Worm (Caenorhabditis elegans) whole organism, young adult: ENCODE results near the gene F53H4.2.

Experiments
- B0019.2 ChIP-seq: fragments of 200-800 bp; sonication (Bioruptor generic); conservative IDR thresholded peaks from 2 replicates; pipeline ENCODE4 v1.3.6; 2022; ENCODE audit warnings: missing genetic modification reagents, missing genetic modification characterization, missing compliant biosample characterization
- D2030.7 ChIP-seq: fragments of 200-800 bp; sonication (Bioruptor generic); IDR thresholded peaks from 2 replicates; pipeline ENCODE4 v1.3.6; 2022; ENCODE audit warnings: missing genetic modification reagents, missing genetic modification characterization, missing compliant biosample characterization
- F37B4.10 ChIP-seq: fragments of 200-800 bp; sonication (Bioruptor generic); IDR thresholded peaks from 2 replicates; pipeline ENCODE4 v1.3.6; 2022; ENCODE audit warnings: missing genetic modification characterization, missing compliant biosample characterization
- F39B2.1 ChIP-seq: fragments of 200-800 bp; sonication (Bioruptor generic); IDR thresholded peaks from 2 replicates; pipeline ENCODE4 v1.3.6; 2022; ENCODE audit warnings: missing genetic modification reagents, missing genetic modification characterization, missing compliant biosample characterization
- F49E8.2 ChIP-seq: sonication (generic microtip); optimal IDR thresholded peaks from 3 replicates; lab custom pipeline; 2017; ENCODE audit warnings: missing genetic modification characterization, mild to moderate bottlenecking, missing compliant biosample characterization, antibody characterized with exemption, moderate library complexity; ENCODE audit not compliant: insufficient read depth
- F57A8.1 ChIP-seq: fragments of 200-800 bp; sonication (Bioruptor generic); optimal IDR thresholded peaks from 2 replicates; lab custom pipeline; 2018; ENCODE audit warnings: mild to moderate bottlenecking, missing genetic modification characterization, moderate library complexity, missing compliant biosample characterization
- F57C9.4 ChIP-seq: sonication (generic microtip); optimal IDR thresholded peaks from 2 replicates; lab custom pipeline; 2017; ENCODE audit warnings: mild to moderate bottlenecking, missing genetic modification characterization, missing compliant biosample characterization
- K11D2.4 ChIP-seq: fragments of 200-800 bp; sonication (Bioruptor generic); IDR thresholded peaks from 2 replicates; pipeline ENCODE4 v1.3.6; 2022; ENCODE audit warnings: missing genetic modification reagents, missing genetic modification characterization, missing compliant biosample characterization
- Y67H2A.10 ChIP-seq: fragments of 200-800 bp; sonication (Bioruptor generic); conservative IDR thresholded peaks from 2 replicates; pipeline ENCODE4 v1.3.6; 2022; ENCODE audit warnings: missing genetic modification reagents, missing genetic modification characterization, missing compliant biosample characterization
- Y79H2A.3 ChIP-seq: fragments of 200-800 bp; sonication (Bioruptor generic); conservative IDR thresholded peaks from 2 replicates; pipeline ENCODE4 v1.3.6; 2022; ENCODE audit warnings: missing genetic modification reagents, missing genetic modification characterization, missing compliant biosample characterization
- ama-1 ChIP-seq, 3 experiments: fragments of 150-350 bp in 1 of 3; sonication (generic microtip) in 2 of 3; optimal IDR thresholded peaks; 2 replicates each; lab custom pipeline; 2014 to 2018; ENCODE audit warnings: missing biosample characterization in 2 of 3, missing genetic modification characterization in 2 of 3, missing genetic modification reagents in 2 of 3
- athp-1 ChIP-seq: sonication (generic microtip); optimal IDR thresholded peaks from 2 replicates; lab custom pipeline; 2017; ENCODE audit warnings: mild to moderate bottlenecking, missing genetic modification characterization, missing compliant biosample characterization
- cebp-1 ChIP-seq, 2 experiments: fragments of 200-800 bp in 1 of 2; sonication (Bioruptor generic) in 1 of 2; sonication (generic microtip) in 1 of 2; IDR thresholded peaks in 1 of 2; optimal IDR thresholded peaks in 1 of 2; 2 replicates each; pipeline versions ENCODE4 v1.3.6 to Lab custom; 2017 to 2022; ENCODE audit warnings: missing compliant biosample characterization in 2 of 2, missing genetic modification characterization in 2 of 2, mild to moderate bottlenecking in 1 of 2, missing genetic modification reagents in 1 of 2, moderate library complexity in 1 of 2
- ceh-40 ChIP-seq: fragments of 200-800 bp; sonication (Bioruptor generic); IDR thresholded peaks from 2 replicates; pipeline ENCODE4 v1.3.6; 2022; ENCODE audit warnings: missing genetic modification characterization, missing compliant biosample characterization
- dpff-1 ChIP-seq: sonication (generic microtip); optimal IDR thresholded peaks from 2 replicates; lab custom pipeline; 2017; ENCODE audit warnings: mild to moderate bottlenecking, missing genetic modification characterization, missing compliant biosample characterization
- egl-18 ChIP-seq: fragments of 200-800 bp; sonication (Bioruptor generic); IDR thresholded peaks from 2 replicates; pipeline ENCODE4 v1.3.6; 2022; ENCODE audit warnings: missing genetic modification reagents, missing genetic modification characterization, missing compliant biosample characterization
- egrh-3 ChIP-seq: fragments of 200-800 bp; sonication (Bioruptor generic); IDR thresholded peaks from 2 replicates; pipeline ENCODE4 v1.3.6; 2022; ENCODE audit warnings: missing genetic modification reagents, missing genetic modification characterization, missing compliant biosample characterization
- fkh-3 ChIP-seq: sonication (generic microtip); optimal IDR thresholded peaks from 2 replicates; lab custom pipeline; 2016; ENCODE audit warnings: mild to moderate bottlenecking, missing genetic modification characterization, missing compliant biosample characterization
- him-1 ChIP-seq: sonication (generic microtip); optimal IDR thresholded peaks from 2 replicates; lab custom pipeline; 2016; ENCODE audit warnings: missing genotype, missing genetic modification reagents, missing genetic modification characterization, missing compliant biosample characterization
- hrde-1 ChIP-seq: sonication (generic microtip); optimal IDR thresholded peaks from 2 replicates; lab custom pipeline; 2016; ENCODE audit warnings: missing genetic modification characterization, mild to moderate bottlenecking, missing compliant biosample characterization, moderate library complexity, missing genotype, missing genetic modification reagents, borderline replicate concordance
- hsf-1 ChIP-seq: fragments of 200-800 bp; sonication (Bioruptor generic); IDR thresholded peaks from 2 replicates; pipeline ENCODE4 v1.3.6; 2022; ENCODE audit warnings: missing genetic modification reagents, missing genetic modification characterization, missing compliant biosample characterization
- let-607 ChIP-seq, 2 experiments: fragments of 200-800 bp in 1 of 2; sonication (Bioruptor generic) in 1 of 2; sonication (generic microtip) in 1 of 2; optimal IDR thresholded peaks; 2 replicates each; lab custom pipeline; 2016 to 2018; ENCODE audit warnings: mild to moderate bottlenecking in 2 of 2, missing compliant biosample characterization in 2 of 2, missing genetic modification characterization in 2 of 2, moderate library complexity in 2 of 2, missing genotype in 1 of 2
- lin-35 ChIP-seq, 3 experiments: fragments of 150-350 bp in 2 of 3; sonication (generic microtip) in 1 of 3; optimal IDR thresholded peaks; 2 replicates each; lab custom pipeline; 2014 to 2018; ENCODE audit warnings: missing biosample characterization in 3 of 3, missing genetic modification characterization in 3 of 3, missing genetic modification reagents in 3 of 3
- madf-10 ChIP-seq: sonication (generic microtip); optimal IDR thresholded peaks from 2 replicates; lab custom pipeline; 2016; ENCODE audit warnings: mild to moderate bottlenecking, missing genetic modification characterization, missing compliant biosample characterization
- madf-8 ChIP-seq: fragments of 200-800 bp; sonication (Bioruptor generic); conservative IDR thresholded peaks from 2 replicates; pipeline ENCODE4 v1.3.6; 2022; ENCODE audit warnings: missing genetic modification reagents, missing genetic modification characterization, missing compliant biosample characterization
- mcd-1 ChIP-seq: fragments of 200-800 bp; sonication (Bioruptor generic); IDR thresholded peaks from 2 replicates; pipeline ENCODE4 v1.3.6; 2022; ENCODE audit warnings: missing genetic modification reagents, missing genetic modification characterization, missing compliant biosample characterization
- mel-28 ChIP-seq: sonication (generic microtip); optimal IDR thresholded peaks from 2 replicates; lab custom pipeline; 2016; ENCODE audit warnings: borderline replicate concordance, mild to moderate bottlenecking, missing genetic modification characterization, missing compliant biosample characterization
- mes-4 ChIP-seq: sonication (generic microtip); optimal IDR thresholded peaks from 2 replicates; lab custom pipeline; 2016; ENCODE audit warnings: missing genotype, missing genetic modification characterization, missing compliant biosample characterization
- nfya-1 ChIP-seq: sonication (generic microtip); optimal IDR thresholded peaks from 2 replicates; lab custom pipeline; 2017; ENCODE audit warnings: antibody characterized with exemption, missing compliant biosample characterization, missing genetic modification characterization, borderline replicate concordance; ENCODE audit not compliant: insufficient read depth
- nfya-2 ChIP-seq: fragments of 200-800 bp; sonication (Bioruptor generic); IDR thresholded peaks from 2 replicates; pipeline ENCODE4 v1.3.6; 2022; ENCODE audit warnings: missing genetic modification reagents, missing genetic modification characterization, missing compliant biosample characterization
- nhr-80 ChIP-seq: sonication (generic microtip); optimal IDR thresholded peaks from 2 replicates; lab custom pipeline; 2016; ENCODE audit warnings: missing genetic modification characterization, missing compliant biosample characterization
- rcor-1 ChIP-seq: fragments of 200-800 bp; sonication (Bioruptor generic); IDR thresholded peaks from 2 replicates; pipeline ENCODE4 v1.3.6; 2022; ENCODE audit warnings: missing genetic modification reagents, missing genetic modification characterization, missing compliant biosample characterization
- rec-8 ChIP-seq, 2 experiments: sonication (generic microtip); optimal IDR thresholded peaks; 2 replicates each; lab custom pipeline; 2016; ENCODE audit warnings: mild to moderate bottlenecking in 2 of 2, missing genetic modification characterization in 2 of 2, missing genetic modification reagents in 2 of 2, missing genotype in 2 of 2, missing biosample characterization in 1 of 2, missing compliant biosample characterization in 1 of 2, moderate library complexity in 1 of 2
- rpc-1 ChIP-seq, 2 experiments: fragments of 150-350 bp in 1 of 2; sonication (generic microtip) in 1 of 2; optimal IDR thresholded peaks; 2 replicates each; lab custom pipeline; 2014 to 2018; ENCODE audit warnings: missing biosample characterization in 1 of 2, missing genetic modification characterization in 1 of 2, missing genetic modification reagents in 1 of 2, missing genotype in 1 of 2
- sea-2 ChIP-seq: fragments of 200-800 bp; sonication (Bioruptor generic); IDR thresholded peaks from 2 replicates; pipeline ENCODE4 v1.3.6; 2022; ENCODE audit warnings: missing genetic modification characterization, missing compliant biosample characterization
- snpc-1.3 ChIP-seq: sonication (generic microtip); optimal IDR thresholded peaks from 2 replicates; lab custom pipeline; 2017; ENCODE audit warnings: missing genetic modification characterization, mild to moderate bottlenecking, missing compliant biosample characterization, antibody characterized with exemption, moderate library complexity, missing genotype, missing genetic modification reagents; ENCODE audit not compliant: insufficient read depth
- snpc-3.4 ChIP-seq: sonication (generic microtip); optimal IDR thresholded peaks from 2 replicates; lab custom pipeline; 2017; ENCODE audit warnings: missing genetic modification characterization, mild to moderate bottlenecking, missing compliant biosample characterization, antibody characterized with exemption, moderate library complexity, missing genotype, missing genetic modification reagents
- tbp1 ChIP-seq: fragments of 200-800 bp; sonication (Bioruptor generic); optimal IDR thresholded peaks from 2 replicates; lab custom pipeline; 2018; ENCODE audit warnings: mild to moderate bottlenecking, missing genetic modification characterization, missing compliant biosample characterization
- unc-130 ChIP-seq: sonication (generic microtip); optimal IDR thresholded peaks from 2 replicates; lab custom pipeline; 2016; ENCODE audit warnings: missing genetic modification reagents, missing genetic modification characterization, missing compliant biosample characterization
- unc-62 ChIP-seq: fragments of 150-350 bp; optimal IDR thresholded peaks from 2 replicates; lab custom pipeline; 2014; ENCODE audit warnings: missing biosample characterization, missing genetic modification reagents, missing genetic modification characterization
- xnd-1 ChIP-seq: sonication (generic microtip); optimal IDR thresholded peaks from 2 replicates; lab custom pipeline; 2016; ENCODE audit warnings: missing genotype, missing genetic modification reagents, missing genetic modification characterization, missing compliant biosample characterization
- zfh-2 ChIP-seq: fragments of 200-800 bp; sonication (Bioruptor generic); conservative IDR thresholded peaks from 2 replicates; pipeline ENCODE4 v1.3.6; 2022; ENCODE audit warnings: missing genetic modification reagents, missing genetic modification characterization, missing compliant biosample characterization
- ztf-22 ChIP-seq: fragments of 200-800 bp; sonication (Bioruptor generic); optimal IDR thresholded peaks from 2 replicates; lab custom pipeline; 2018; ENCODE audit warnings: mild to moderate bottlenecking, missing genetic modification characterization, moderate library complexity, missing compliant biosample characterization
- ztf-25 ChIP-seq: fragments of 200-800 bp; sonication (Bioruptor generic); IDR thresholded peaks from 2 replicates; pipeline ENCODE4 v1.3.6; 2022; ENCODE audit warnings: missing genetic modification reagents, missing genetic modification characterization, missing compliant biosample characterization
- ztf-28 ChIP-seq: fragments of 200-800 bp; sonication (Bioruptor generic); IDR thresholded peaks from 2 replicates; pipeline ENCODE4 v1.3.6; 2022; ENCODE audit warnings: missing genetic modification reagents, missing genetic modification characterization, missing compliant biosample characterization

The F53H4.2 gene

ce11 chrX:15865868-15866555 lies 9.1 kb downstream of the F53H4.2 start, which contains the start of the genes csb-1 and F53H4.4 (continued):
- no peak for TF ChIP-seq D2030.7 (GFP tag; lab: Robert Waterston, UW)
- no peak for TF ChIP-seq madf-8 (GFP tag; lab: Robert Waterston, UW)
- TF ChIP-seq sea-2 (GFP tag; lab: Robert Waterston, UW), result no peak
- TF ChIP-seq xnd-1, result no peak
- TF ChIP-seq him-1 (tag; lab: Kevin White, UChicago), result no peak
- no peak for TF ChIP-seq zfh-2 (GFP tag; lab: Robert Waterston, UW)
- no peak for TF ChIP-seq snpc-1.3
- no peak for TF ChIP-seq athp-1
- TF ChIP-seq fkh-3 (tag; lab: Kevin White, UChicago), result no peak
- no peak for TF ChIP-seq F39B2.1 (GFP tag; lab: Robert Waterston, UW)
- no peak for TF ChIP-seq F57A8.1
- TF ChIP-seq rpc-1 (optimal IDR thresholded peaks at IDR 0.05; lab: Kevin White, UChicago), result no peak
- TF ChIP-seq rpc-1 (tag; optimal IDR thresholded peaks at IDR 0.05; lab: Kevin White, UChicago), result no peak
- no peak for TF ChIP-seq nfya-1 (tag; lab: Kevin White, UChicago)
- TF ChIP-seq nfya-2 (GFP tag; lab: Robert Waterston, UW), result no peak
- TF ChIP-seq let-607 (tag; optimal IDR thresholded peaks at IDR 0.05; lab: Kevin White, UChicago), result peak in 1 of 2 experiments; percentile 66
- no peak for TF ChIP-seq dpff-1
- no peak for TF ChIP-seq ztf-22
- peak; percentile 25 for TF ChIP-seq madf-10 (tag; lab: Kevin White, UChicago)
- TF ChIP-seq egrh-3 (GFP tag; lab: Robert Waterston, UW), result no peak
- TF ChIP-seq cebp-1 (GFP tag; IDR thresholded peaks at IDR 0.05; lab: Robert Waterston, UW), result no peak
- TF ChIP-seq cebp-1 (tag; optimal IDR thresholded peaks at IDR 0.05; lab: Kevin White, UChicago), result peak; percentile 58
- no peak for TF ChIP-seq rcor-1 (GFP tag; lab: Robert Waterston, UW)
- TF ChIP-seq Y79H2A.3 (GFP tag; lab: Robert Waterston, UW), result no peak
- no peak for TF ChIP-seq tbp1 (GFP tag; lab: Kevin White, UChicago)
- no peak for TF ChIP-seq ceh-40 (GFP tag; lab: Robert Waterston, UW)
- no peak for TF ChIP-seq mel-28 (tag; lab: Kevin White, UChicago)
- peak; percentile 49; the same call in 1 of the 2 replicates for TF ChIP-seq K11D2.4
- no peak for TF ChIP-seq mes-4 (tag; lab: Kevin White, UChicago)
- TF ChIP-seq hsf-1 (GFP tag; lab: Robert Waterston, UW), result no peak
- TF ChIP-seq F49E8.2 (tag; lab: Kevin White, UChicago), result no peak
- no peak for TF ChIP-seq egl-18 (GFP tag; lab: Robert Waterston, UW)
- TF ChIP-seq lin-35 (GFP tag; optimal IDR thresholded peaks at IDR 0.05; lab: Kevin White, UChicago), result peak in 1 of 3 experiments; percentile 46
- no peak for TF ChIP-seq snpc-3.4 (tag; lab: Kevin White, UChicago)
- no peak for TF ChIP-seq hrde-1 (tag; lab: Kevin White, UChicago)
- TF ChIP-seq ztf-28 (GFP tag; lab: Robert Waterston, UW), result no peak
- TF ChIP-seq ztf-25 (GFP tag; lab: Robert Waterston, UW), result no peak
- no peak for TF ChIP-seq unc-62 (GFP tag; lab: Kevin White, UChicago)
- TF ChIP-seq mcd-1 (GFP tag; lab: Robert Waterston, UW), result peak; percentile 96
- no peak for TF ChIP-seq ama-1 (optimal IDR thresholded peaks at IDR 0.05; lab: Kevin White, UChicago)
- TF ChIP-seq ama-1 (GFP tag; optimal IDR thresholded peaks at IDR 0.05; lab: Kevin White, UChicago), result no peak
- peak; percentile 58 for TF ChIP-seq nhr-80 (tag; lab: Kevin White, UChicago)
- no peak for TF ChIP-seq Y67H2A.10 (GFP tag; lab: Robert Waterston, UW)
- TF ChIP-seq F37B4.10 (GFP tag; lab: Robert Waterston, UW), result no peak
- TF ChIP-seq F57C9.4 (tag; lab: Kevin White, UChicago), result no peak
- no peak for TF ChIP-seq rec-8 (tag; optimal IDR thresholded peaks at IDR 0.05; lab: Kevin White, UChicago)
- TF ChIP-seq B0019.2 (GFP tag; lab: Robert Waterston, UW), result no peak
- no peak for TF ChIP-seq unc-130 (GFP tag; lab: Kevin White, UChicago)
